Fruit fly (Drosophila melanogaster): ENCODE measurements around the gene Tsf2.

Gene Tsf2

DNA sequence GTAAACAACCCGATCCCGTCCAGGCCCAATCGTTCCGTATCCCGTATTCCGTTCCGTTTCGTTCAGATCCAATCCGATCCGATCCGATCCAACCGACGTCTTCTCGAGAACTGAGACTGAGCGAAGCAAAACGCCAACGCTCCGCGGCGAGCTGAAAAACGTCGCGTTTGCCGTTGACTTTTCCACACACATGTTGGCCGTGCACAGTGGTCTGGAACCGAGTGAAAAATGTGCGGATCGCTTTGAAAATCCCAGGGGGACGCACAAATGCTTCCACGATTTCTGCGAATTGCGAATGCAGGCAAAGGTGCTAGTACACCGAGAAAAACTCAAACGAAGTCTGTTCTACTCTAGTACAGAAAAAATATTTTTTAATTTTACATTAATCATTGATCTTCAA, 48.6 kb downstream of the Tsf2 start, which contains the start of gene CG10663:
Gene CG10663 (minus strand): TSS at position 88 of the 400 bp plus-strand sequence.
- TF ChIP-seq Dll (optimal IDR thresholded peaks at IDR 0.05) (no peak), CG8478 (optimal IDR thresholded peaks at IDR 0.05) (no peak), pan (optimal IDR thresholded peaks at IDR 0.05) (no peak), EcR (GFP tag; optimal IDR thresholded peaks at IDR 0.05) (no peak), usp (GFP tag; optimal IDR thresholded peaks at IDR 0.05) (no peak), psq (optimal IDR thresholded peaks at IDR 0.05) (no peak)

DNA sequence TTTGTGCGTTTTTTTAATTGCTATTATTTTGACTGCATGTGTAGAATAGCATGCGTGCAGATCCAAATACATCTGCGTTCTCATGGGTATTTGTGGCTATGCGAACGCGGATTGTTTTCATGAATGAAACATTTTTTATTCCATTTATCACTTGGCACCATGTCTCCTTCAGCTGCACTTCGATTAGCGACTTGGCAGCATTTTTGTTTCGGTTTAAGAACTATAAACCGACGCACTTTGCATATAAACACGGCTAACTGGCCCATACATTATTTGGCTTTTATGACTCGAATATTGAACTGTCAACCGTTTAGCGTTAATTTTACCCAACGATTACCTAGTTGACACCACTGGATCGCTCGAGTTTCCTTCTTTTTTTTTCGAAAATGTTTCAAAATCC, 49.1 kb downstream of the Tsf2 start:
- TF ChIP-seq pan (optimal IDR thresholded peaks at IDR 0.05), result no peak
- TF ChIP-seq Dll (optimal IDR thresholded peaks at IDR 0.05), result no peak
- TF ChIP-seq CG8478 (optimal IDR thresholded peaks at IDR 0.05), result no peak
- TF ChIP-seq psq (optimal IDR thresholded peaks at IDR 0.05), result no peak
- no peak for TF ChIP-seq EcR (GFP tag; optimal IDR thresholded peaks at IDR 0.05)
- no peak for TF ChIP-seq usp (GFP tag; optimal IDR thresholded peaks at IDR 0.05)

DNA sequence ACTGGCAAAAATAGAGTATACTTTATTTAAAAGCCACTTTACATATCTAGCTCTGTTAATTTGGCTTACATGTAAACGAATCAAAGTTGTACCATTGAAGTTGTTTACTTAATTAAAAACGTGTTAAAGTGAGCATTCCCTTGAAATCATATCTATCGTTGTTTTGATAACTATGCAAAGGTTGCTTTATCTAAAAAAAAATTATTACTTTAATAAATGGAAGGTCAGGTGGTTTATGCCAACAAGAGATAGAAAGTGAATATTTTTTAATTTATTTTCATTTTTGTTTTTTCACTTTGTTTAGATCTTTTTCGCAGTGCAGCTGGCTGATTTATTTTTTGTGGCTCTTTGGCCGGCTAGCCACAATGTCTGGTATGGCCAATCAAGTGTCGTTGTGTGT, 50.6 kb downstream of the Tsf2 start:
- TF ChIP-seq EcR (GFP tag; optimal IDR thresholded peaks at IDR 0.05) (no peak), usp (GFP tag; optimal IDR thresholded peaks at IDR 0.05) (no peak), psq (optimal IDR thresholded peaks at IDR 0.05) (no peak), pan (optimal IDR thresholded peaks at IDR 0.05) (no peak), CG8478 (optimal IDR thresholded peaks at IDR 0.05) (no peak), Dll (optimal IDR thresholded peaks at IDR 0.05) (no peak)

DNA sequence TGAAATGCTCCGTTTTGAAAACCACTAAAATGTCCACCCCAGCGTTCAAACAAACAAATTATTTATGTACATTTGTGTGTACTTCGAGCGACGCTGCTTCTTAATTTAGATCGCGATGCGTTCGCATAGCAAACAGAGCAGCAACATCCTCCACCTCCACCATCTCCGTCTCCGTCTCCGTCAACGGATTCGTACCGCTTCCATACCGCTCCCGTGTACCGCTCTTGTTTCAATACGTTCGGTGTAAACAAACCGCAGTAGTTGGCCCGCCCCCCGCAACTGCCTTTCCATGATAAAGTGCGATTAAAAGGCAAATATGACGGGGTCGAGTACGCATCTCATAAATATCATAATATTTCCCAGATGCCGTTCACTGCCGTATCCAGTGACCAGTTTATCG, 51.3 kb downstream of the Tsf2 start, which contains the start of gene CG33725:
Gene CG33725 (plus strand): TSS at position 364 of the 400 bp plus-strand sequence.
- no peak for TF ChIP-seq psq (optimal IDR thresholded peaks at IDR 0.05)
- TF ChIP-seq usp (GFP tag; optimal IDR thresholded peaks at IDR 0.05), result no peak
- TF ChIP-seq CG8478 (optimal IDR thresholded peaks at IDR 0.05), result no peak
- TF ChIP-seq pan (optimal IDR thresholded peaks at IDR 0.05), result no peak
- TF ChIP-seq EcR (GFP tag; optimal IDR thresholded peaks at IDR 0.05), result no peak
- TF ChIP-seq Dll (optimal IDR thresholded peaks at IDR 0.05), result no peak

Measured in whole organism.